Worm (Caenorhabditis elegans) whole organism, L1 larva: ENCODE data around the gene fib-1.

ENCODE experiments used
- C04F5.9 ChIP-seq: sonication (generic microtip); optimal IDR thresholded peaks from 2 replicates; lab custom pipeline; 2016; ENCODE audit warnings: missing genetic modification characterization, missing compliant biosample characterization
- C34B4.2 ChIP-seq: sonication (generic microtip); optimal IDR thresholded peaks from 2 replicates; lab custom pipeline; 2017; ENCODE audit warnings: mild to moderate bottlenecking, missing genetic modification characterization, missing compliant biosample characterization
- ama-1 ChIP-seq: fragments of 150-350 bp; optimal IDR thresholded peaks from 2 replicates; lab custom pipeline; 2014
- ceh-63 ChIP-seq: fragments of 200-800 bp; sonication (Bioruptor generic); optimal IDR thresholded peaks from 2 replicates; lab custom pipeline; 2018; ENCODE audit warnings: mild to moderate bottlenecking, missing genetic modification characterization, missing compliant biosample characterization
- ces-1 ChIP-seq: fragments of 150-350 bp; optimal IDR thresholded peaks from 2 replicates; lab custom pipeline; 2014; ENCODE audit warnings: missing biosample characterization, missing genetic modification reagents, missing genetic modification characterization
- elt-2 ChIP-seq: sonication (generic microtip); optimal IDR thresholded peaks from 2 replicates; lab custom pipeline; 2016; ENCODE audit warnings: missing genetic modification characterization, mild to moderate bottlenecking, inconsistent platforms, missing compliant biosample characterization, missing genetic modification reagents
- mdl-1 ChIP-seq, 2 experiments: fragments of 150-350 bp; optimal IDR thresholded peaks; 2 replicates each; lab custom pipeline; 2014 to 2017; ENCODE audit warnings: missing biosample characterization in 2 of 2, missing genetic modification characterization in 2 of 2, inconsistent platforms in 1 of 2
- nhr-76 ChIP-seq: sonication (generic microtip); optimal IDR thresholded peaks from 2 replicates; lab custom pipeline; 2017; ENCODE audit warnings: missing biosample characterization, missing genetic modification characterization
- nhr-77 ChIP-seq: fragments of 150-350 bp; optimal IDR thresholded peaks from 2 replicates; lab custom pipeline; 2014; ENCODE audit warnings: missing biosample characterization, missing genetic modification characterization
- pag-3 ChIP-seq: sonication (generic microtip); optimal IDR thresholded peaks from 2 replicates; lab custom pipeline; 2017; ENCODE audit warnings: missing genetic modification characterization, mild to moderate bottlenecking, missing compliant biosample characterization, antibody characterized with exemption, borderline replicate concordance; ENCODE audit not compliant: insufficient read depth
- sptf-1 ChIP-seq: fragments of 150-350 bp; optimal IDR thresholded peaks from 2 replicates; lab custom pipeline; 2014; ENCODE audit warnings: missing biosample characterization, missing genetic modification characterization
- unc-86 ChIP-seq: sonication (generic microtip); optimal IDR thresholded peaks from 2 replicates; lab custom pipeline; 2016; ENCODE audit warnings: missing genetic modification characterization, missing compliant biosample characterization

The fib-1 gene

DNA sequence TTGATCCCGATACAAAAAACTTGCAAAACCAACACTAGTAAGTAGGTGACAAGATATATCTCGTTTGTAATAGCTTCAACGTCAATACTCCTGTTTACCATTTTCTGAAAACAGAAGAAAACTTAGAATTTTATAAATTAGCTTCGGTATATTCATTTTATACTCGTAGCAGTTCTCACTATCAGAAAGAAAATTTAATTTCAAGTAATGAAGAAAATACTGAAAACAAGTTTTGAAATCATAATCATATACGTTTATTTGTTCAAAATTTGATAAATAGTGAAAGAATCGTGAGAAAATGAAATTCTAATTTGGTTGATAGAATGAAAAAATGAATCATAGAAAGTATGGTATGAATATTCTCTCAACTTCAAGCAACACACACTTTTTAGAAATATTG, 47.4 kb downstream of the fib-1 start, which contains the start of gene C30G7.5:
TSS of gene C30G7.5 (minus strand) at position 101 of the 400 bp plus-strand sequence.
- TF ChIP-seq nhr-77 (tag; lab: Kevin White, UChicago), result no peak
- no peak for TF ChIP-seq mdl-1 (tag; optimal IDR thresholded peaks at IDR 0.05; lab: Kevin White, UChicago)
- no peak for TF ChIP-seq ceh-63 (GFP tag; lab: Kevin White, UChicago)
- TF ChIP-seq ces-1 (GFP tag; lab: Kevin White, UChicago), result no peak
- no peak for TF ChIP-seq sptf-1 (tag; lab: Kevin White, UChicago)
- TF ChIP-seq C04F5.9, result no peak
- no peak for TF ChIP-seq nhr-76 (tag; lab: Kevin White, UChicago)
- no peak for TF ChIP-seq ama-1
- TF ChIP-seq unc-86 (tag; lab: Kevin White, UChicago), result no peak
- TF ChIP-seq C34B4.2 (tag; lab: Kevin White, UChicago), result no peak
- TF ChIP-seq elt-2 (tag; lab: Kevin White, UChicago), result no peak
- TF ChIP-seq pag-3 (tag; lab: Kevin White, UChicago), result no peak
